Fruit fly (Drosophila melanogaster) whole organism, wandering third instar larva: ENCODE measurements around the gene SP555.

Experiments used
- Abd-B ChIP-seq: fragments of >200 bp; optimal IDR thresholded peaks from 2 replicates; lab custom pipeline; 2017; ENCODE audit warnings: missing biosample characterization, missing genetic modification characterization
- CG32264 ChIP-seq: fragments of 200-800 bp; sonication (Bioruptor generic); optimal IDR thresholded peaks from 2 replicates; lab custom pipeline; 2016; ENCODE audit warnings: missing biosample characterization, missing genetic modification characterization
- CG9705 ChIP-seq: fragments of 200-800 bp; sonication (Bioruptor generic); optimal IDR thresholded peaks from 2 replicates; lab custom pipeline; 2018; ENCODE audit warnings: missing biosample characterization, mild to moderate bottlenecking, missing genetic modification characterization
- CrebA ChIP-seq: fragments of 200-800 bp; sonication (Bioruptor generic); optimal IDR thresholded peaks from 2 replicates; lab custom pipeline; 2016; ENCODE audit warnings: missing biosample characterization, mild to moderate bottlenecking, missing genetic modification characterization, borderline replicate concordance
- Dfd ChIP-seq: fragments of >200 bp; optimal IDR thresholded peaks from 2 replicates; lab custom pipeline; 2017; ENCODE audit warnings: missing biosample characterization, missing genetic modification characterization
- Dif ChIP-seq: fragments of 200-275, 200-300 bp; sonication (Bioruptor generic); optimal IDR thresholded peaks from 2 replicates; lab custom pipeline; 2018; ENCODE audit warnings: missing biosample characterization, missing genetic modification characterization; ENCODE audit not compliant: partially characterized antibody
- GATAd ChIP-seq: sonication (Bioruptor generic); optimal IDR thresholded peaks from 2 replicates; lab custom pipeline; 2016; ENCODE audit warnings: missing biosample characterization, missing genetic modification characterization
- HLH106 ChIP-seq: fragments of 200-800 bp; optimal IDR thresholded peaks from 3 replicates; lab custom pipeline; 2019; ENCODE audit warnings: missing biosample characterization, mild to moderate bottlenecking, missing genetic modification characterization, moderate library complexity
- Hnf4 ChIP-seq: fragments of 200-800 bp; sonication (Bioruptor generic); optimal IDR thresholded peaks from 2 replicates; lab custom pipeline; 2016; ENCODE audit warnings: missing biosample characterization, mild to moderate bottlenecking, missing genetic modification characterization
- Hr78 ChIP-seq: fragments of >200 bp; optimal IDR thresholded peaks from 2 replicates; lab custom pipeline; 2017; ENCODE audit warnings: missing biosample characterization, missing genetic modification characterization
- Hr83 ChIP-seq: fragments of 200-300 bp; sonication (Bioruptor generic); optimal IDR thresholded peaks from 2 replicates; lab custom pipeline; 2016; ENCODE audit warnings: missing biosample characterization, mild to moderate bottlenecking, missing genetic modification characterization, moderate library complexity; ENCODE audit not compliant: poor library complexity, severe bottlenecking
- Jra ChIP-seq: sonication (Bioruptor generic); optimal IDR thresholded peaks from 2 replicates; lab custom pipeline; 2016; ENCODE audit warnings: missing biosample characterization, missing genetic modification characterization
- Mio ChIP-seq: sonication (Bioruptor generic); optimal IDR thresholded peaks from 2 replicates; lab custom pipeline; 2016; ENCODE audit warnings: missing biosample characterization, missing genetic modification characterization
- Myc ChIP-seq: fragments of >200 bp; optimal IDR thresholded peaks from 2 replicates; lab custom pipeline; 2017
- N ChIP-seq: fragments of >200 bp; optimal IDR thresholded peaks from 2 replicates; lab custom pipeline; 2018; ENCODE audit warnings: missing biosample characterization, missing external identifiers, missing genetic modification characterization
- OdsH ChIP-seq: fragments of 200-800 bp; sonication (Bioruptor generic); optimal IDR thresholded peaks from 2 replicates; lab custom pipeline; 2016; ENCODE audit warnings: missing biosample characterization, mild to moderate bottlenecking, missing genetic modification characterization
- Rel ChIP-seq, 2 experiments: fragments of 200-800 bp; sonication (Bioruptor generic) in 1 of 2; optimal IDR thresholded peaks; 2 replicates in 1 of 2; 3 replicates in 1 of 2; lab custom pipeline; 2016 to 2019; ENCODE audit warnings: mild to moderate bottlenecking in 2 of 2, missing biosample characterization in 2 of 2, missing genetic modification characterization in 2 of 2, moderate library complexity in 1 of 2
- Sp1 ChIP-seq: fragments of 200-800 bp; sonication (Bioruptor generic); optimal IDR thresholded peaks from 3 replicates; lab custom pipeline; 2019; ENCODE audit warnings: missing biosample characterization, mild to moderate bottlenecking, missing genetic modification characterization, moderate library complexity
- Vsx2 ChIP-seq: fragments of 200-300, 225-300 bp; sonication (Bioruptor generic); optimal IDR thresholded peaks from 2 replicates; lab custom pipeline; 2018; ENCODE audit warnings: missing biosample characterization, missing genetic modification characterization; ENCODE audit not compliant: partially characterized antibody
- br ChIP-seq: fragments of 200-800 bp; sonication (Bioruptor generic); optimal IDR thresholded peaks from 2 replicates; lab custom pipeline; 2016; ENCODE audit warnings: missing biosample characterization, missing genetic modification characterization
- brk ChIP-seq: fragments of 200-800 bp; sonication (Bioruptor generic); optimal IDR thresholded peaks from 2 replicates; lab custom pipeline; 2016; ENCODE audit warnings: missing biosample characterization, mild to moderate bottlenecking, missing genetic modification characterization
- dl ChIP-seq, 2 experiments: fragments of 175-275, 200-275 bp in 1 of 2; fragments of 200-275 bp in 1 of 2; sonication (Bioruptor generic); optimal IDR thresholded peaks; lab custom pipeline; 2018; ENCODE audit warnings: mild to moderate bottlenecking in 2 of 2, missing biosample characterization in 2 of 2, missing genetic modification characterization in 2 of 2, moderate library complexity in 2 of 2; ENCODE audit not compliant: partially characterized antibody in 2 of 2, insufficient read depth in 1 of 2
- dmrt93B ChIP-seq: fragments of 200-800 bp; sonication (Bioruptor generic); optimal IDR thresholded peaks from 2 replicates; lab custom pipeline; 2018; ENCODE audit warnings: missing biosample characterization, mild to moderate bottlenecking, missing genetic modification characterization
- dsf ChIP-seq: sonication (Bioruptor generic); optimal IDR thresholded peaks from 2 replicates; lab custom pipeline; 2016; ENCODE audit warnings: missing biosample characterization, missing genetic modification characterization, borderline replicate concordance
- ey ChIP-seq: fragments of 200-800 bp; sonication (Bioruptor generic); optimal IDR thresholded peaks from 2 replicates; lab custom pipeline; 2016; ENCODE audit warnings: missing biosample characterization, missing genetic modification characterization
- foxo ChIP-seq, 2 experiments: fragments of 200-800 bp; sonication (Bioruptor generic); optimal IDR thresholded peaks; 2 replicates in 1 of 2; 3 replicates in 1 of 2; lab custom pipeline; 2016 to 2017; ENCODE audit warnings: missing biosample characterization in 2 of 2, missing genetic modification characterization in 2 of 2
- fru ChIP-seq: fragments of 200-800 bp; sonication (Bioruptor generic); optimal IDR thresholded peaks from 3 replicates; lab custom pipeline; 2016; ENCODE audit warnings: missing biosample characterization, mild to moderate bottlenecking, missing genetic modification characterization
- h ChIP-seq: fragments of 200-800 bp; sonication (Bioruptor generic); optimal IDR thresholded peaks from 3 replicates; lab custom pipeline; 2016; ENCODE audit warnings: missing biosample characterization, mild to moderate bottlenecking, missing genetic modification characterization
- jim ChIP-seq: fragments of 175-275, 200-325 bp; sonication (Bioruptor generic); optimal IDR thresholded peaks from 2 replicates; lab custom pipeline; 2016; ENCODE audit warnings: missing biosample characterization, mild to moderate bottlenecking, missing genetic modification characterization
- lola ChIP-seq: fragments of >200 bp; optimal IDR thresholded peaks from 2 replicates; lab custom pipeline; 2017; ENCODE audit warnings: missing biosample characterization, missing genetic modification characterization
- pan ChIP-seq: fragments of >200 bp; optimal IDR thresholded peaks from 2 replicates; lab custom pipeline; 2017
- psq ChIP-seq: fragments of 200-800 bp; sonication (Bioruptor generic); optimal IDR thresholded peaks from 3 replicates; lab custom pipeline; 2017; ENCODE audit warnings: missing biosample characterization, mild to moderate bottlenecking, missing genetic modification characterization, moderate library complexity
- rgr ChIP-seq: fragments of 200-800 bp; sonication (Bioruptor generic); optimal IDR thresholded peaks from 3 replicates; lab custom pipeline; 2016; ENCODE audit warnings: missing biosample characterization, mild to moderate bottlenecking, missing genetic modification characterization
- sage ChIP-seq: fragments of 200-800 bp; sonication (Bioruptor generic); optimal IDR thresholded peaks from 2 replicates; lab custom pipeline; 2016; ENCODE audit warnings: missing biosample characterization, mild to moderate bottlenecking, missing genetic modification characterization
- sv ChIP-seq: fragments of 200-800 bp; sonication (Bioruptor generic); optimal IDR thresholded peaks from 3 replicates; lab custom pipeline; 2016; ENCODE audit warnings: missing biosample characterization, missing genetic modification characterization
- tai ChIP-seq: sonication (Bioruptor generic); optimal IDR thresholded peaks from 2 replicates; lab custom pipeline; 2016; ENCODE audit warnings: missing biosample characterization, missing genetic modification characterization
- usp ChIP-seq: fragments of >200 bp; optimal IDR thresholded peaks from 2 replicates; lab custom pipeline; 2017; ENCODE audit warnings: missing biosample characterization, missing genetic modification characterization
- woc ChIP-seq: sonication (Bioruptor generic); optimal IDR thresholded peaks from 2 replicates; lab custom pipeline; 2016; ENCODE audit warnings: missing biosample characterization, mild to moderate bottlenecking, missing genetic modification characterization

The SP555 gene

dm6 chr2L:5031399-5031798 lies 6.1 kb upstream of the SP555 start:
- TF ChIP-seq CrebA (GFP tag; lab: Kevin White, UChicago) = no peak
- no peak for TF ChIP-seq Rel (GFP tag; optimal IDR thresholded peaks at IDR 0.05; lab: Kevin White, UChicago)
- TF ChIP-seq Rel (tag; optimal IDR thresholded peaks at IDR 0.05; lab: Kevin White, UChicago) = no peak
- no peak for TF ChIP-seq HLH106 (tag; lab: Kevin White, UChicago)
- TF ChIP-seq usp (GFP tag; lab: Kevin White, UChicago) = no peak
- no peak for TF ChIP-seq fru (GFP tag; lab: Kevin White, UChicago)
- no peak for TF ChIP-seq Dfd (GFP tag; lab: Kevin White, UChicago)
- TF ChIP-seq Sp1 (GFP tag; lab: Kevin White, UChicago) = no peak
- TF ChIP-seq Hnf4 (GFP tag; lab: Kevin White, UChicago) = no peak
- no peak for TF ChIP-seq dl (GFP tag; optimal IDR thresholded peaks at IDR 0.05; lab: Kevin White, UChicago; ENCODE audit: insufficient read depth in 1 of 2, partially characterized antibody in 2 of 2)
- TF ChIP-seq GATAd (GFP tag; lab: Kevin White, UChicago) = no peak
- no peak for TF ChIP-seq br (GFP tag; lab: Kevin White, UChicago)
- no peak for TF ChIP-seq Jra
- TF ChIP-seq Myc = no peak
- TF ChIP-seq Hr78 = no peak
- TF ChIP-seq h (GFP tag; lab: Kevin White, UChicago) = no peak

- TF ChIP-seq Dfd (GFP tag; lab: Kevin White, UChicago) (peak; percentile 96), dmrt93B (GFP tag; lab: Kevin White, UChicago) (no peak)
Measured at dm6 chr2L:5031886-5032285, 5.6 kb upstream of the SP555 start.

dm6 chr2L:5036120-5036519 lies 1.4 kb upstream of the SP555 start:
- TF ChIP-seq OdsH (GFP tag; lab: Kevin White, UChicago) (no peak), brk (GFP tag; lab: Kevin White, UChicago) (no peak)
- TF ChIP-seq, all 38 proteins: peak for 0

- TF ChIP-seq N (no peak), brk (GFP tag; lab: Kevin White, UChicago) (no peak), Vsx2 (no peak), psq (no peak), Dfd (GFP tag; lab: Kevin White, UChicago) (no peak), sage (GFP tag; lab: Kevin White, UChicago) (no peak), tai (GFP tag; lab: Kevin White, UChicago) (no peak), dsf (no peak), CG9705 (GFP tag; lab: Kevin White, UChicago) (no peak), CrebA (GFP tag; lab: Kevin White, UChicago) (no peak), Hr78 (no peak), fru (GFP tag; lab: Kevin White, UChicago) (no peak), pan (lab: Kevin White, UChicago) (no peak), jim (GFP tag; lab: Kevin White, UChicago) (no peak), ey (no peak), Hnf4 (GFP tag; lab: Kevin White, UChicago) (no peak), GATAd (GFP tag; lab: Kevin White, UChicago) (no peak), dmrt93B (GFP tag; lab: Kevin White, UChicago) (no peak)
Measured at dm6 chr2L:5042076-5042475, 4.6 kb downstream of the SP555 start.

- TF ChIP-seq CG32264 (GFP tag; lab: Kevin White, UChicago) = no peak
- peak in 1 of 2 experiments; percentile 74 for TF ChIP-seq foxo (GFP tag; optimal IDR thresholded peaks at IDR 0.05; lab: Kevin White, UChicago)
- TF ChIP-seq psq = peak; percentile 7
- no peak for TF ChIP-seq usp (GFP tag; lab: Kevin White, UChicago)
- peak; percentile 50 for TF ChIP-seq fru (GFP tag; lab: Kevin White, UChicago)
- peak; percentile 61 for TF ChIP-seq br (GFP tag; lab: Kevin White, UChicago)
- TF ChIP-seq dl (GFP tag; optimal IDR thresholded peaks at IDR 0.05; lab: Kevin White, UChicago; ENCODE audit: insufficient read depth in 1 of 2, partially characterized antibody in 2 of 2) = no peak
- TF ChIP-seq dmrt93B (GFP tag; lab: Kevin White, UChicago) = peak; percentile 5
- no peak for TF ChIP-seq jim (GFP tag; lab: Kevin White, UChicago)
- peak; percentile 42 for TF ChIP-seq sv (GFP tag; lab: Kevin White, UChicago)
- TF ChIP-seq Abd-B = no peak
- no peak for TF ChIP-seq Dif
- peak; percentile 52 for TF ChIP-seq CG9705 (GFP tag; lab: Kevin White, UChicago)
- no peak for TF ChIP-seq Hr78
- TF ChIP-seq woc (GFP tag; lab: Kevin White, UChicago) = no peak
- no peak for TF ChIP-seq Hnf4 (GFP tag; lab: Kevin White, UChicago)
- TF ChIP-seq Dfd (GFP tag; lab: Kevin White, UChicago) = no peak
- TF ChIP-seq rgr (GFP tag; lab: Kevin White, UChicago) = peak; percentile 74
- peak; percentile 85 for TF ChIP-seq Hr83
- no peak for TF ChIP-seq N
- peak; percentile 20 for TF ChIP-seq OdsH (GFP tag; lab: Kevin White, UChicago)
- TF ChIP-seq Sp1 (GFP tag; lab: Kevin White, UChicago) = peak; percentile 52
- no peak for TF ChIP-seq Rel (GFP tag; optimal IDR thresholded peaks at IDR 0.05; lab: Kevin White, UChicago)
- peak; percentile 57 for TF ChIP-seq Rel (tag; optimal IDR thresholded peaks at IDR 0.05; lab: Kevin White, UChicago)
- no peak for TF ChIP-seq lola (GFP tag; lab: Kevin White, UChicago)
- no peak for TF ChIP-seq Mio (GFP tag; lab: Kevin White, UChicago)
- TF ChIP-seq ey = peak; percentile 14
- no peak for TF ChIP-seq CrebA (GFP tag; lab: Kevin White, UChicago)
- no peak for TF ChIP-seq pan (lab: Kevin White, UChicago)
- no peak for TF ChIP-seq Myc
- peak; percentile 31 for TF ChIP-seq Jra
- TF ChIP-seq tai (GFP tag; lab: Kevin White, UChicago) = no peak
Measured at dm6 chr2L:5043043-5043442, 5.5 kb downstream of the SP555 start, which contains the start of the genes CG33995, CG44000 and CG44001. TSS of gene CG33995 (plus strand) at chr2L:5043270. TSS of gene CG44000 (plus strand) at chr2L:5043270. TSS of gene CG44001 (plus strand) at chr2L:5043270.
